Fruit fly (Drosophila melanogaster): ENCODE data around the gene CG14443.

Gene CG14443

dm6 chrX:6592093-6592492 lies 41.7 kb upstream of the CG14443 start (continued):
- TF ChIP-seq CG13287 (GFP tag; IDR thresholded peaks at IDR 0.05; ENCODE audit: partially characterized antibody): no peak
- peak; percentile 62 for TF ChIP-seq CG3281 (GFP tag; optimal IDR thresholded peaks at IDR 0.05)
- TF ChIP-seq CG4282 (GFP tag; optimal IDR thresholded peaks at IDR 0.05): no peak
- TF ChIP-seq Scr (GFP tag; IDR thresholded peaks at IDR 0.05; ENCODE audit: partially characterized antibody): no peak
- TF ChIP-seq CG1529 (GFP tag; optimal IDR thresholded peaks at IDR 0.05): no peak
- TF ChIP-seq gce (GFP tag; IDR thresholded peaks at IDR 0.05): no peak
- no peak for TF ChIP-seq sim (GFP tag; IDR thresholded peaks at IDR 0.05)
- TF ChIP-seq gsb (GFP tag; IDR thresholded peaks at IDR 0.05): no peak
- TF ChIP-seq CkIIα-i1 (GFP tag; IDR thresholded peaks at IDR 0.05): no peak
- TF ChIP-seq CG11560 (tag; IDR thresholded peaks at IDR 0.05): no peak
- TF ChIP-seq ken (GFP tag; IDR thresholded peaks at IDR 0.05): 0 out of 3 replicates have a peak, but pooled peaks have one; percentile 25
- TF ChIP-seq jumu (GFP tag; optimal IDR thresholded peaks at IDR 0.05): no peak
- no peak for TF ChIP-seq YL-1 (GFP tag; optimal IDR thresholded peaks at IDR 0.05)
- TF ChIP-seq tup (GFP tag; optimal IDR thresholded peaks at IDR 0.05): no peak
- TF ChIP-seq Camta (GFP tag; optimal IDR thresholded peaks at IDR 0.05): no peak
- TF ChIP-seq CG11723 (GFP tag; optimal IDR thresholded peaks at IDR 0.05): no peak
- no peak for TF ChIP-seq CG4360 (GFP tag; IDR thresholded peaks at IDR 0.05)
- TF ChIP-seq z (GFP tag; IDR thresholded peaks at IDR 0.05): no peak
- no peak for TF ChIP-seq CG4820 (GFP tag; optimal IDR thresholded peaks at IDR 0.05)
- TF ChIP-seq fd3F (GFP tag; optimal IDR thresholded peaks at IDR 0.05): no peak
- TF ChIP-seq sr (GFP tag; IDR thresholded peaks at IDR 0.05): no peak
- peak; percentile 5 for TF ChIP-seq Asciz (GFP tag; optimal IDR thresholded peaks at IDR 0.05)
- TF ChIP-seq vfl (GFP tag; optimal IDR thresholded peaks at IDR 0.05): no peak
- no peak for TF ChIP-seq CG3847 (GFP tag; IDR thresholded peaks at IDR 0.05)
- TF ChIP-seq CG17802 (tag; optimal IDR thresholded peaks at IDR 0.05): no peak
- peak; percentile 52 for TF ChIP-seq nom (GFP tag; optimal IDR thresholded peaks at IDR 0.05)
- TF ChIP-seq sob (GFP tag; IDR thresholded peaks at IDR 0.05): no peak
- TF ChIP-seq Vsx1 (GFP tag; optimal IDR thresholded peaks at IDR 0.05): peak; percentile 48
- peak; percentile 13 for TF ChIP-seq CG13424 (tag; optimal IDR thresholded peaks at IDR 0.05)
- TF ChIP-seq E2f2 (GFP tag; IDR thresholded peaks at IDR 0.05): no peak
- no peak for TF ChIP-seq nerfin-2 (GFP tag; IDR thresholded peaks at IDR 0.05; ENCODE audit: partially characterized antibody)
- peak; percentile 80 for TF ChIP-seq oc (tag; optimal IDR thresholded peaks at IDR 0.05)
- TF ChIP-seq CG18476 (GFP tag; optimal IDR thresholded peaks at IDR 0.05): no peak
- TF ChIP-seq trem (tag; optimal IDR thresholded peaks at IDR 0.05): no peak
- TF ChIP-seq pb (GFP tag; optimal IDR thresholded peaks at IDR 0.05): no peak
- TF ChIP-seq CG2889 (GFP tag; IDR thresholded peaks at IDR 0.05): no peak
- no peak for TF ChIP-seq bowl (GFP tag; IDR thresholded peaks at IDR 0.05)
- TF ChIP-seq Hmx (GFP tag; optimal IDR thresholded peaks at IDR 0.05): no peak
- TF ChIP-seq CG30431 (GFP tag; optimal IDR thresholded peaks at IDR 0.05): no peak
- TF ChIP-seq nau (GFP tag; optimal IDR thresholded peaks at IDR 0.05): peak; percentile 40
- no peak for TF ChIP-seq psq (GFP tag; optimal IDR thresholded peaks at IDR 0.05)
- TF ChIP-seq unpg (GFP tag; optimal IDR thresholded peaks at IDR 0.05): no peak
- no peak for TF ChIP-seq klu (GFP tag; IDR thresholded peaks at IDR 0.05)
- no peak for TF ChIP-seq CG6791 (GFP tag; IDR thresholded peaks at IDR 0.05; ENCODE audit: partially characterized antibody)
- TF ChIP-seq CG18599 (GFP tag; optimal IDR thresholded peaks at IDR 0.05): peak; percentile 67
- 0 out of 3 replicates have a peak, but pooled peaks have one; percentile 33 for TF ChIP-seq C15 (GFP tag; IDR thresholded peaks at IDR 0.05)
- TF ChIP-seq dpn (GFP tag; optimal IDR thresholded peaks at IDR 0.05): no peak
- no peak for TF ChIP-seq CG2202 (tag; optimal IDR thresholded peaks at IDR 0.05)
- no peak for TF ChIP-seq pum (GFP tag; optimal IDR thresholded peaks at IDR 0.05)
- peak; percentile 51 for TF ChIP-seq CG15514 (GFP tag; optimal IDR thresholded peaks at IDR 0.05)
- TF ChIP-seq Eip74EF (GFP tag; optimal IDR thresholded peaks at IDR 0.05): no peak

Measured in whole organism, embryonic.